Worm (Caenorhabditis elegans): Measurements from ENCODE around the gene C27A7.6.

DNA sequence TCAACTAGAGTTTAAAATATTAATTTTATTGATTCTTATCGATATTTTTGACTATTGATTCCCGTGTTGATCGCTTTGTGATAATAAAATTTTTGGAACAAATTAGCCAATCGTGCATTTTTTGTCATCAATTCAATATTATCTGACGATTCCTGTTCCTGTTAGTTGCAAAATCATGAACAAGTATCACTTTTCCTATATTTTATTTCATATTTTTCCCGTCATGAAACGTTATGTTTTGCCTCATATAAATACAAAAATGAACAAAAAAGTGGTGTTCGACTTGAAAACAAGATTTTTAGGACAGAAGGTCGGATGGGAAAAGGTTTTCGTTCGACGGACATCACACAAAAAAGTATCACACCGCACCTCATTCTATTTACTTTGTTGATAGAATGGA is 9.3 kb downstream of the C27A7.6 start, which contains the start of gene C13C4.6:
- TF ChIP-seq pes-1 (GFP tag; IDR thresholded peaks at IDR 0.05): no peak
- no peak for TF ChIP-seq B0310.2 (tag; optimal IDR thresholded peaks at IDR 0.05)
- TF ChIP-seq ama-1 (optimal IDR thresholded peaks at IDR 0.05): no peak
